Worm (Caenorhabditis elegans) whole organism, L2 larva: ENCODE data around the gene F55A4.3.

ENCODE experiments used
- C34F6.9 ChIP-seq: fragments of 150-350 bp; optimal IDR thresholded peaks from 2 replicates; lab custom pipeline; 2014; ENCODE audit warnings: missing biosample characterization, missing genetic modification characterization
- F13H6.1 ChIP-seq: sonication (generic microtip); optimal IDR thresholded peaks from 2 replicates; lab custom pipeline; 2016; ENCODE audit warnings: missing genetic modification characterization, missing compliant biosample characterization
- R02D3.7 ChIP-seq: fragments of 150-350 bp; optimal IDR thresholded peaks from 2 replicates; lab custom pipeline; 2014; ENCODE audit warnings: missing biosample characterization, missing genetic modification characterization
- Y55F3AM.14 ChIP-seq: fragments of 200-800 bp; sonication (Bioruptor generic); optimal IDR thresholded peaks from 2 replicates; lab custom pipeline; 2018; ENCODE audit warnings: mild to moderate bottlenecking, missing genetic modification characterization, missing compliant biosample characterization
- ZK546.5 ChIP-seq: sonication (generic microtip); optimal IDR thresholded peaks from 2 replicates; lab custom pipeline; 2017; ENCODE audit warnings: missing biosample characterization, missing genetic modification characterization
- alr-1 ChIP-seq: fragments of 150-350 bp; optimal IDR thresholded peaks from 2 replicates; lab custom pipeline; 2014; ENCODE audit warnings: missing biosample characterization, missing genetic modification characterization
- ama-1 ChIP-seq: fragments of 150-350 bp; optimal IDR thresholded peaks from 2 replicates; lab custom pipeline; 2018; ENCODE audit warnings: inconsistent platforms
- blmp-1 ChIP-seq: sonication (generic microtip); optimal IDR thresholded peaks from 2 replicates; lab custom pipeline; 2017; ENCODE audit warnings: missing genetic modification characterization, mild to moderate bottlenecking, missing compliant biosample characterization, antibody characterized with exemption, moderate library complexity; ENCODE audit not compliant: insufficient read depth
- ceh-16 ChIP-seq: fragments of 150-350 bp; optimal IDR thresholded peaks from 2 replicates; lab custom pipeline; 2014; ENCODE audit warnings: missing biosample characterization, missing genetic modification characterization
- crh-2 ChIP-seq: sonication (generic microtip); optimal IDR thresholded peaks from 2 replicates; lab custom pipeline; 2017; ENCODE audit warnings: missing biosample characterization, missing genetic modification characterization
- egl-27 ChIP-seq: sonication (generic microtip); optimal IDR thresholded peaks from 3 replicates; lab custom pipeline; 2017; ENCODE audit warnings: missing biosample characterization, missing genetic modification reagents, missing genetic modification characterization
- elt-1 ChIP-seq: fragments of 150-350 bp; optimal IDR thresholded peaks from 2 replicates; lab custom pipeline; 2014; ENCODE audit warnings: missing biosample characterization, missing genetic modification characterization
- fos-1 ChIP-seq: fragments of 150-350 bp; optimal IDR thresholded peaks from 2 replicates; lab custom pipeline; 2014; ENCODE audit warnings: missing biosample characterization, missing genetic modification characterization
- gmeb-1 ChIP-seq: fragments of 150-350 bp; optimal IDR thresholded peaks from 2 replicates; lab custom pipeline; 2014; ENCODE audit warnings: missing biosample characterization, missing genetic modification characterization
- lin-11 ChIP-seq: fragments of 150-350 bp; sonication (generic microtip); optimal IDR thresholded peaks from 2 replicates; lab custom pipeline; 2014; ENCODE audit warnings: missing biosample characterization, missing genetic modification characterization, inconsistent platforms, mixed read lengths
- lin-13 ChIP-seq: fragments of 150-350 bp; optimal IDR thresholded peaks from 2 replicates; lab custom pipeline; 2014; ENCODE audit warnings: missing biosample characterization, missing genetic modification reagents, missing genetic modification characterization
- lin-39 ChIP-seq: fragments of 150-350 bp; optimal IDR thresholded peaks from 2 replicates; lab custom pipeline; 2014; ENCODE audit warnings: missing biosample characterization, missing genetic modification reagents, missing genetic modification characterization
- lsy-2 ChIP-seq, 2 experiments: fragments of 150-350 bp in 1 of 2; sonication (generic microtip) in 1 of 2; optimal IDR thresholded peaks; 2 replicates each; lab custom pipeline; 2014 to 2017; ENCODE audit warnings: missing biosample characterization in 2 of 2, missing genetic modification characterization in 2 of 2
- mab-5 ChIP-seq: fragments of 150-350 bp; optimal IDR thresholded peaks from 2 replicates; lab custom pipeline; 2014; ENCODE audit warnings: missing biosample characterization, missing genetic modification characterization
- mbf-1 ChIP-seq: sonication (generic microtip); optimal IDR thresholded peaks from 2 replicates; lab custom pipeline; 2017; ENCODE audit warnings: missing biosample characterization, missing genetic modification characterization
- mdl-1 ChIP-seq, 2 experiments: fragments of 150-350 bp in 1 of 2; sonication (generic microtip) in 1 of 2; optimal IDR thresholded peaks; 2 replicates each; lab custom pipeline; 2017; ENCODE audit warnings: missing biosample characterization in 2 of 2, missing genetic modification characterization in 2 of 2
- nhr-10 ChIP-seq: sonication (generic microtip); optimal IDR thresholded peaks from 2 replicates; lab custom pipeline; 2017; ENCODE audit warnings: missing biosample characterization, missing genetic modification characterization
- nhr-11 ChIP-seq: fragments of 150-350 bp; optimal IDR thresholded peaks from 2 replicates; lab custom pipeline; 2014; ENCODE audit warnings: missing biosample characterization, missing genetic modification characterization
- nhr-12 ChIP-seq: fragments of 150-350 bp; optimal IDR thresholded peaks from 2 replicates; lab custom pipeline; 2014; ENCODE audit warnings: missing biosample characterization, missing genetic modification characterization
- nhr-129 ChIP-seq: fragments of 150-350 bp; optimal IDR thresholded peaks from 2 replicates; lab custom pipeline; 2014; ENCODE audit warnings: missing biosample characterization, missing genetic modification characterization
- nhr-21 ChIP-seq: fragments of 150-350 bp; optimal IDR thresholded peaks from 2 replicates; lab custom pipeline; 2014; ENCODE audit warnings: missing biosample characterization, missing genetic modification characterization
- nhr-23 ChIP-seq: fragments of 150-350 bp; optimal IDR thresholded peaks from 2 replicates; lab custom pipeline; 2014; ENCODE audit warnings: missing biosample characterization, missing genetic modification reagents, missing genetic modification characterization
- nhr-237 ChIP-seq: fragments of 150-350 bp; optimal IDR thresholded peaks from 2 replicates; lab custom pipeline; 2014; ENCODE audit warnings: missing biosample characterization, missing genetic modification characterization
- nhr-6 ChIP-seq: fragments of 150-350 bp; optimal IDR thresholded peaks from 2 replicates; lab custom pipeline; 2014; ENCODE audit warnings: missing biosample characterization, missing genetic modification characterization
- peb-1 ChIP-seq: fragments of 150-350 bp; optimal IDR thresholded peaks from 2 replicates; lab custom pipeline; 2014; ENCODE audit warnings: missing biosample characterization, missing genetic modification characterization
- sem-4 ChIP-seq: fragments of 150-350 bp; optimal IDR thresholded peaks from 2 replicates; lab custom pipeline; 2014; ENCODE audit warnings: missing biosample characterization, missing genetic modification reagents, missing genetic modification characterization
- sma-3 ChIP-seq: sonication (generic microtip); optimal IDR thresholded peaks from 2 replicates; lab custom pipeline; 2016; ENCODE audit warnings: missing genetic modification reagents, missing genetic modification characterization, missing compliant biosample characterization
- sma-9 ChIP-seq, 2 experiments: fragments of 150-350 bp in 1 of 2; sonication (generic microtip) in 1 of 2; optimal IDR thresholded peaks; 2 replicates each; lab custom pipeline; 2014 to 2016; ENCODE audit warnings: missing genetic modification characterization in 2 of 2, mild to moderate bottlenecking in 1 of 2, missing biosample characterization in 1 of 2, missing compliant biosample characterization in 1 of 2, missing genetic modification reagents in 1 of 2, moderate library complexity in 1 of 2
- snpc-4 ChIP-seq: fragments of 150-350 bp; optimal IDR thresholded peaks from 2 replicates; lab custom pipeline; 2014; ENCODE audit warnings: missing biosample characterization, missing genetic modification characterization
- unc-55 ChIP-seq: fragments of 150-350 bp; sonication (generic microtip); optimal IDR thresholded peaks from 3 replicates; lab custom pipeline; 2014; ENCODE audit warnings: missing biosample characterization, missing genetic modification reagents, missing genetic modification characterization
- zag-1 ChIP-seq: fragments of 150-350 bp; optimal IDR thresholded peaks from 2 replicates; lab custom pipeline; 2014; ENCODE audit warnings: missing biosample characterization, missing genetic modification characterization
- ztf-1 ChIP-seq: fragments of 200-800 bp; sonication (Bioruptor generic); conservative IDR thresholded peaks from 2 replicates; pipeline ENCODE4 v1.3.6; 2022; ENCODE audit warnings: missing genetic modification characterization, missing compliant biosample characterization
- ztf-11 ChIP-seq: sonication (generic microtip); optimal IDR thresholded peaks from 2 replicates; lab custom pipeline; 2017; ENCODE audit warnings: missing biosample characterization, missing genetic modification characterization

Gene F55A4.3

ce11 chrX:1025010-1025409 lies at the start of gene F55A4.3:
Gene F55A4.3, minus strand, starts transcription at chrX:1025110.
- TF ChIP-seq egl-27 (tag; lab: Kevin White, UChicago) (no peak), nhr-21 (tag; lab: Kevin White, UChicago) (no peak), elt-1 (tag; lab: Kevin White, UChicago) (no peak), R02D3.7 (tag; lab: Kevin White, UChicago) (no peak)

- TF ChIP-seq lin-11 (tag; lab: Kevin White, UChicago), result no peak
- no peak for TF ChIP-seq ztf-1 (GFP tag; lab: Robert Waterston, UW)
- TF ChIP-seq F13H6.1, result no peak
- no peak for TF ChIP-seq fos-1 (tag; lab: Kevin White, UChicago)
- no peak for TF ChIP-seq sma-3
- TF ChIP-seq ZK546.5 (tag; lab: Kevin White, UChicago), result no peak
- TF ChIP-seq unc-55, result no peak
- no peak for TF ChIP-seq nhr-237
- TF ChIP-seq peb-1 (tag; lab: Kevin White, UChicago), result no peak
- no peak for TF ChIP-seq nhr-11
- TF ChIP-seq nhr-129 (tag; lab: Kevin White, UChicago), result no peak
- TF ChIP-seq nhr-12 (tag; lab: Kevin White, UChicago), result no peak
- TF ChIP-seq snpc-4, result no peak
- TF ChIP-seq ztf-11, result no peak
- TF ChIP-seq nhr-10, result no peak
- TF ChIP-seq nhr-6 (tag; lab: Kevin White, UChicago), result no peak
- TF ChIP-seq sem-4 (tag; lab: Kevin White, UChicago), result no peak
- no peak for TF ChIP-seq lin-13 (GFP tag; lab: Kevin White, UChicago)
These were observed 47.2 kb upstream of the F55A4.3 start, which contains the start of gene lim-6 for ce11 chrX:1072152-1072551. Gene lim-6, plus strand, starts transcription at chrX:1072452.

DNA sequence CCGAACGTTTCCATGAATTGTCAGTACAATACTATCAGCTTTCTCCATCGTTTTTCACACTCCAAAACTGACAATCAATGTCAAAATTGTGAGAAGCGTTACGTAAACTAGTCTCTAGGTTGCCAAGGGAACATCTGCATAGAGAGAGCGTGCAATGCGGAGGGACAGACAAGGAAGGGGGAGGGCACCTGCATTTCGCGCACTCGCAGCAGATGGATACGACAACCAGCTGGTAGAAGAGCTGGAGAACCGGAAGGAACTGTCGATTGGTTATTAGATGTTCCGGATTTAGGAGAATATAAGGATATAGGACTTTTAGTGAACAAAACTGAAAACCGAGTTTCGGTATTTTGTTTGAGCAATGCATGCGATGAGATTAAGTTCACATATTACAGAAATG lies 44.1 kb upstream of the F55A4.3 start, which contains the start of gene mksr-1:
TSS of gene mksr-1 (minus strand) at position 144 of the 400 bp plus-strand sequence.
- no peak for TF ChIP-seq lin-11 (tag; lab: Kevin White, UChicago)
- TF ChIP-seq nhr-12 (tag; lab: Kevin White, UChicago), result no peak
- TF ChIP-seq nhr-23, result no peak
- no peak for TF ChIP-seq mbf-1 (tag; lab: Kevin White, UChicago)
- no peak for TF ChIP-seq egl-27 (tag; lab: Kevin White, UChicago)
- no peak for TF ChIP-seq sma-3
- TF ChIP-seq gmeb-1 (tag; lab: Kevin White, UChicago), result no peak
- TF ChIP-seq nhr-11, result no peak
- TF ChIP-seq snpc-4, result no peak
- no peak for TF ChIP-seq nhr-129 (tag; lab: Kevin White, UChicago)
- TF ChIP-seq elt-1 (tag; lab: Kevin White, UChicago), result no peak
- TF ChIP-seq C34F6.9, result no peak

DNA sequence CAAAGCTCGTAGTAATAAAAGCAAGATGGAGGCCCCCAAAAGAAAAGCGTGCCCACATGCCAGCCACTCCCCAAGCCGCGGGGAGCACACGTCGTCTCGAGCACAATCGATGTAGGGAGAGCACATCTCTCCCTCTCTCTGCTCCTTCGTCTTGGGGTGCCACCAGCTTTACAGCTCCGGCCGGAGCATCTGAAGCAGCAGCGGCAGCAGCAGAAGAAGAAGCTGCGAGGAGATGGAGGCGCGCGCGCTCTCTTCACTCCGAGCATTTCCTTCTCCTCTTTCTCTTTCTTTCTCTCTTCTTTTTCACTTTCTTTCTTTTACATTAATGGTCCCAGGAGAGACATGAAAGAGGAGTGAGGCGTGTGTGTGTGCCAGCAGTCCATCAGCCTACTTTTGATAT lies 39.2 kb upstream of the F55A4.3 start:
- TF ChIP-seq nhr-6 (tag; lab: Kevin White, UChicago), result no peak
- peak; percentile 38 for TF ChIP-seq crh-2
- TF ChIP-seq blmp-1, result no peak
- peak; percentile 59 for TF ChIP-seq mab-5 (tag; lab: Kevin White, UChicago)
- no peak for TF ChIP-seq ama-1 (lab: Kevin White, UChicago)
- no peak for TF ChIP-seq ceh-16
- TF ChIP-seq nhr-23, result no peak
- TF ChIP-seq zag-1 (tag; lab: Kevin White, UChicago), result peak; percentile 76
- peak; percentile 83 for TF ChIP-seq unc-55
- TF ChIP-seq lin-11 (tag; lab: Kevin White, UChicago), result peak; percentile 11
- TF ChIP-seq R02D3.7 (tag; lab: Kevin White, UChicago), result no peak
- TF ChIP-seq lin-13 (GFP tag; lab: Kevin White, UChicago), result peak; percentile 15
- TF ChIP-seq nhr-129 (tag; lab: Kevin White, UChicago), result peak; percentile 61
- TF ChIP-seq nhr-21 (tag; lab: Kevin White, UChicago), result no peak
- TF ChIP-seq C34F6.9, result peak; percentile 67
- TF ChIP-seq gmeb-1 (tag; lab: Kevin White, UChicago), result no peak
- TF ChIP-seq lsy-2 (tag; optimal IDR thresholded peaks at IDR 0.05; lab: Kevin White, UChicago), result peak; percentile 9 to 56
- TF ChIP-seq snpc-4, result peak; percentile 31
- TF ChIP-seq nhr-12 (tag; lab: Kevin White, UChicago), result no peak
- peak; percentile 38 for TF ChIP-seq sma-9 (GFP tag; optimal IDR thresholded peaks at IDR 0.05; lab: Kevin White, UChicago)
- no peak for TF ChIP-seq sma-9 (tag; optimal IDR thresholded peaks at IDR 0.05; lab: Kevin White, UChicago)
- peak; percentile 23 for TF ChIP-seq Y55F3AM.14
- peak; percentile 6 for TF ChIP-seq sem-4 (tag; lab: Kevin White, UChicago)
- no peak for TF ChIP-seq nhr-237
- no peak for TF ChIP-seq lin-39 (tag; lab: Kevin White, UChicago)
- TF ChIP-seq mdl-1 (tag; optimal IDR thresholded peaks at IDR 0.05; lab: Kevin White, UChicago), result peak in 1 of 2 experiments; percentile 62
- TF ChIP-seq F13H6.1, result peak; percentile 78
- TF ChIP-seq egl-27 (tag; lab: Kevin White, UChicago), result no peak
- no peak for TF ChIP-seq ztf-11
- TF ChIP-seq alr-1 (tag; lab: Kevin White, UChicago), result no peak
- TF ChIP-seq, all 48 proteins: peak for 15
